Fruit fly (Drosophila melanogaster) whole organism, adult: ENCODE data around the gene GABA-B-R3.

ENCODE experiments used
- CG12768 ChIP-seq: fragments of 200-800 bp; sonication (Bioruptor generic); optimal IDR thresholded peaks from 2 replicates; lab custom pipeline; 2017; ENCODE audit warnings: missing biosample characterization, missing genetic modification characterization, mild to moderate bottlenecking, moderate library complexity, missing genetic modification reagents
- CG1620 ChIP-seq: fragments of 200-800 bp; sonication (Bioruptor generic); optimal IDR thresholded peaks from 2 replicates; lab custom pipeline; 2016; ENCODE audit warnings: missing biosample characterization, missing genetic modification characterization
- bab1 ChIP-seq: fragments of 200-800 bp; sonication (Bioruptor generic); optimal IDR thresholded peaks from 3 replicates; lab custom pipeline; 2019; ENCODE audit warnings: missing biosample characterization, mild to moderate bottlenecking, missing genetic modification characterization, moderate library complexity
- cnc ChIP-seq, 2 experiments: fragments of >200 bp; optimal IDR thresholded peaks; 2 replicates each; lab custom pipeline; 2017
- pad ChIP-seq: fragments of 200-800 bp; sonication (Bioruptor generic); optimal IDR thresholded peaks from 3 replicates; lab custom pipeline; 2017; ENCODE audit warnings: missing biosample characterization, missing genetic modification characterization, mild to moderate bottlenecking, moderate library complexity, missing genetic modification reagents

dm6 chr2L:779123-779584 lies 29.4 kb downstream of the GABA-B-R3 start, which contains the start of gene CG13947:
- TF ChIP-seq CG12768 (GFP tag; lab: Kevin White, UChicago) = no peak
- no peak for TF ChIP-seq bab1
- TF ChIP-seq cnc (optimal IDR thresholded peaks at IDR 0.05; lab: Kevin White, UChicago) = no peak
- TF ChIP-seq CG1620 (GFP tag; lab: Kevin White, UChicago) = no peak
- no peak for TF ChIP-seq pad (GFP tag; lab: Kevin White, UChicago)
